In genomic region chr3L:10680728-10681306, dm6 we compare ENCODE assay signal across 1 fruit fly cellular context.
TF ChIP-seq lines count a peak whose summit lies in the region.

No protein-coding gene starts in this region.

TF ChIP-seq in whole organism, embryonic, 481 proteins besides CTCF, POLR2A, EP300 and RAD21 (continued from another document):
- TF ChIP-seq CG12071 (GFP tag; optimal IDR thresholded peaks at IDR 0.05; lab: Kevin White, UChicago) (no peak), Lhr (GFP tag; optimal IDR thresholded peaks at IDR 0.05; lab: Kevin White, UChicago) (no peak), maf-S (GFP tag; optimal IDR thresholded peaks at IDR 0.05; lab: Kevin White, UChicago) (no peak), CG10267 (tag; optimal IDR thresholded peaks at IDR 0.05; lab: Kevin White, UChicago) (no peak), Awh (GFP tag; IDR thresholded peaks at IDR 0.05; lab: Robert Waterston, UW) (no peak), Neu2 (GFP tag; optimal IDR thresholded peaks at IDR 0.05; lab: Kevin White, UChicago; ENCODE audit: borderline replicate concordance) (no peak), Chrac-16 (GFP tag; optimal IDR thresholded peaks at IDR 0.05; lab: Kevin White, UChicago) (no peak), lmd (GFP tag; IDR thresholded peaks at IDR 0.05; lab: Robert Waterston, UW) (no peak), nerfin-1 (tag; optimal IDR thresholded peaks at IDR 0.05; lab: Kevin White, UChicago) (peak; percentile 2), CG10565 (GFP tag; optimal IDR thresholded peaks at IDR 0.05; lab: Kevin White, UChicago) (no peak), NFAT (GFP tag; IDR thresholded peaks at IDR 0.05; lab: Robert Waterston, UW) (no peak), CG10274 (GFP tag; optimal IDR thresholded peaks at IDR 0.05; lab: Kevin White, UChicago) (no peak), CG15514 (GFP tag; optimal IDR thresholded peaks at IDR 0.05; lab: Kevin White, UChicago) (peak; percentile 35), CkIIα-i1 (GFP tag; IDR thresholded peaks at IDR 0.05; lab: Robert Waterston, UW) (no peak), fu2 (GFP tag; optimal IDR thresholded peaks at IDR 0.05; lab: Kevin White, UChicago) (no peak), ewg (GFP tag; optimal IDR thresholded peaks at IDR 0.05; lab: Kevin White, UChicago) (no peak), Usf (GFP tag; optimal IDR thresholded peaks at IDR 0.05; lab: Kevin White, UChicago) (no peak), gce (GFP tag; IDR thresholded peaks at IDR 0.05; lab: Robert Waterston, UW) (no peak), H15 (GFP tag; IDR thresholded peaks at IDR 0.05; lab: Robert Waterston, UW) (no peak), CG4424 (GFP tag; optimal IDR thresholded peaks at IDR 0.05; lab: Kevin White, UChicago) (no peak), CG14014 (GFP tag; IDR thresholded peaks at IDR 0.05; lab: Robert Waterston, UW) (0 out of 2 replicates have a peak, but pooled peaks have one; percentile 10), aop (GFP tag; IDR thresholded peaks at IDR 0.05; lab: Robert Waterston, UW) (no peak), gt (GFP tag; IDR thresholded peaks at IDR 0.05; lab: Robert Waterston, UW) (no peak), Hr39 (optimal IDR thresholded peaks at IDR 0.05; lab: Kevin White, UChicago) (no peak), CG15073 (GFP tag; optimal IDR thresholded peaks at IDR 0.05; lab: Kevin White, UChicago) (no peak), Ravus (GFP tag; IDR thresholded peaks at IDR 0.05; lab: Robert Waterston, UW) (no peak), emc (GFP tag; optimal IDR thresholded peaks at IDR 0.05; lab: Kevin White, UChicago) (no peak), CG14965 (GFP tag; optimal IDR thresholded peaks at IDR 0.05; lab: Kevin White, UChicago; ENCODE audit: borderline replicate concordance) (no peak), CG13123 (GFP tag; optimal IDR thresholded peaks at IDR 0.05; lab: Kevin White, UChicago) (no peak), CG9797 (GFP tag; optimal IDR thresholded peaks at IDR 0.05; lab: Kevin White, UChicago) (no peak), Mes4 (GFP tag; optimal IDR thresholded peaks at IDR 0.05; lab: Kevin White, UChicago) (no peak), CG3281 (GFP tag; optimal IDR thresholded peaks at IDR 0.05; lab: Kevin White, UChicago) (no peak), Dbx (GFP tag; IDR thresholded peaks at IDR 0.05; lab: Robert Waterston, UW) (0 out of 3 replicates have a peak, but pooled peaks have one; percentile 19), CG17912 (GFP tag; optimal IDR thresholded peaks at IDR 0.05; lab: Kevin White, UChicago) (no peak), ab (GFP tag; optimal IDR thresholded peaks at IDR 0.05; lab: Kevin White, UChicago) (no peak), Dip2 (GFP tag; IDR thresholded peaks at IDR 0.05; lab: Robert Waterston, UW) (no peak), zfh2 (GFP tag; optimal IDR thresholded peaks at IDR 0.05; lab: Kevin White, UChicago) (no peak), Pdp1 (GFP tag; optimal IDR thresholded peaks at IDR 0.05; lab: Kevin White, UChicago) (no peak), BtbVII (GFP tag; optimal IDR thresholded peaks at IDR 0.05; lab: Kevin White, UChicago) (no peak), CG10209 (GFP tag; optimal IDR thresholded peaks at IDR 0.05; lab: Kevin White, UChicago) (no peak), pho (GFP tag; optimal IDR thresholded peaks at IDR 0.05; lab: Kevin White, UChicago) (no peak), CG34422 (GFP tag; IDR thresholded peaks at IDR 0.05; lab: Robert Waterston, UW) (no peak), danr (GFP tag; IDR thresholded peaks at IDR 0.05; lab: Robert Waterston, UW) (no peak), CG9817 (tag; optimal IDR thresholded peaks at IDR 0.05; lab: Kevin White, UChicago) (no peak), CG3847 (GFP tag; IDR thresholded peaks at IDR 0.05; lab: Robert Waterston, UW) (0 out of 2 replicates have a peak, but pooled peaks have one; percentile 30), ttk (GFP tag; IDR thresholded peaks at IDR 0.05; lab: Robert Waterston, UW) (peak; percentile 42; the same call in 1 of the 2 replicates), CG15479 (GFP tag; optimal IDR thresholded peaks at IDR 0.05; lab: Kevin White, UChicago) (no peak), kni (GFP tag; optimal IDR thresholded peaks at IDR 0.05; lab: Kevin White, UChicago) (peak; percentile 56), Oaz (GFP tag; IDR thresholded peaks at IDR 0.05; lab: Robert Waterston, UW) (peak; percentile 21; the same call in 1 of the 2 replicates), CG12659 (GFP tag; optimal IDR thresholded peaks at IDR 0.05; lab: Kevin White, UChicago) (no peak), bsh (GFP tag; optimal IDR thresholded peaks at IDR 0.05; lab: Kevin White, UChicago) (no peak), oc (tag; optimal IDR thresholded peaks at IDR 0.05; lab: Kevin White, UChicago) (peak; percentile 19), ATbp (GFP tag; optimal IDR thresholded peaks at IDR 0.05; lab: Kevin White, UChicago) (no peak), Hsf (GFP tag; optimal IDR thresholded peaks at IDR 0.05; lab: Kevin White, UChicago) (no peak), exex (tag; optimal IDR thresholded peaks at IDR 0.05; lab: Kevin White, UChicago) (no peak), sens (GFP tag; lab: Kevin White, UChicago) (peak; percentile 55), YL-1 (GFP tag; optimal IDR thresholded peaks at IDR 0.05; lab: Kevin White, UChicago) (no peak), lab (GFP tag; optimal IDR thresholded peaks at IDR 0.05; lab: Kevin White, UChicago) (peak; percentile 20), bcd (GFP tag; optimal IDR thresholded peaks at IDR 0.05; lab: Kevin White, UChicago) (no peak), Scr (GFP tag; IDR thresholded peaks at IDR 0.05; lab: Robert Waterston, UW; ENCODE audit: partially characterized antibody) (no peak), MESR4 (GFP tag; optimal IDR thresholded peaks at IDR 0.05; lab: Kevin White, UChicago) (no peak), ci (GFP tag; IDR thresholded peaks at IDR 0.05; lab: Robert Waterston, UW) (peak; percentile 49; the same call in 1 of the 3 replicates), dati (GFP tag; IDR thresholded peaks at IDR 0.05; lab: Robert Waterston, UW) (no peak), Drgx (GFP tag; IDR thresholded peaks at IDR 0.05; lab: Robert Waterston, UW) (0 out of 2 replicates have a peak, but pooled peaks have one; percentile 28), dpn (GFP tag; optimal IDR thresholded peaks at IDR 0.05; lab: Kevin White, UChicago) (no peak), mld (GFP tag; IDR thresholded peaks at IDR 0.05; lab: Robert Waterston, UW; ENCODE audit: partially characterized antibody) (no peak), peb (GFP tag; IDR thresholded peaks at IDR 0.05; lab: Robert Waterston, UW) (no peak), CG18619 (GFP tag; optimal IDR thresholded peaks at IDR 0.05; lab: Kevin White, UChicago) (no peak), CG5953 (GFP tag; IDR thresholded peaks at IDR 0.05; lab: Robert Waterston, UW) (no peak), CG1602 (GFP tag; optimal IDR thresholded peaks at IDR 0.05; lab: Kevin White, UChicago) (no peak), rib (GFP tag; IDR thresholded peaks at IDR 0.05; lab: Robert Waterston, UW) (peak; percentile 65; the same call in 1 of the 2 replicates), CG1233 (GFP tag; optimal IDR thresholded peaks at IDR 0.05; lab: Kevin White, UChicago) (no peak), Sry-δ (GFP tag; optimal IDR thresholded peaks at IDR 0.05; lab: Kevin White, UChicago) (no peak), CG32532 (GFP tag; IDR thresholded peaks at IDR 0.05; lab: Robert Waterston, UW) (no peak), slou (GFP tag; optimal IDR thresholded peaks at IDR 0.05; lab: Kevin White, UChicago) (no peak), inv (GFP tag; IDR thresholded peaks at IDR 0.05; lab: Robert Waterston, UW; ENCODE audit: partially characterized antibody) (no peak), crc (GFP tag; optimal IDR thresholded peaks at IDR 0.05; lab: Kevin White, UChicago) (no peak), hkb (optimal IDR thresholded peaks at IDR 0.05; lab: Kevin White, UChicago) (no peak), hkb (GFP tag; IDR thresholded peaks at IDR 0.05; lab: Robert Waterston, UW) (no peak), sc (optimal IDR thresholded peaks at IDR 0.05; lab: Kevin White, UChicago) (no peak), sc (GFP tag; optimal IDR thresholded peaks at IDR 0.05; lab: Kevin White, UChicago) (no peak), tna (GFP tag; IDR thresholded peaks at IDR 0.05; lab: Robert Waterston, UW; ENCODE audit: partially characterized antibody) (peak; percentile 38; the same call in 1 of the 2 replicates), CG13287 (GFP tag; IDR thresholded peaks at IDR 0.05; lab: Robert Waterston, UW; ENCODE audit: partially characterized antibody) (no peak), B-H2 (GFP tag; optimal IDR thresholded peaks at IDR 0.05; lab: Kevin White, UChicago) (no peak), unpg (GFP tag; optimal IDR thresholded peaks at IDR 0.05; lab: Kevin White, UChicago) (no peak), CG11504 (tag; optimal IDR thresholded peaks at IDR 0.05; lab: Kevin White, UChicago) (no peak), dan (GFP tag; IDR thresholded peaks at IDR 0.05; lab: Robert Waterston, UW) (no peak), nom (GFP tag; optimal IDR thresholded peaks at IDR 0.05; lab: Kevin White, UChicago) (peak; percentile 12), onecut (GFP tag; IDR thresholded peaks at IDR 0.05; lab: Robert Waterston, UW) (peak; percentile 15), cad (GFP tag; optimal IDR thresholded peaks at IDR 0.05; lab: Kevin White, UChicago) (no peak), sd (tag; optimal IDR thresholded peaks at IDR 0.05; lab: Kevin White, UChicago) (peak; percentile 29), Dek (tag; optimal IDR thresholded peaks at IDR 0.05; lab: Kevin White, UChicago) (no peak), esg (GFP tag; conservative IDR thresholded peaks at IDR 0.05; lab: Robert Waterston, UW) (no peak), Side (GFP tag; optimal IDR thresholded peaks at IDR 0.05; lab: Kevin White, UChicago) (no peak), Nf-YC (tag; optimal IDR thresholded peaks at IDR 0.05; lab: Kevin White, UChicago) (no peak), Bdp1 (GFP tag; optimal IDR thresholded peaks at IDR 0.05; lab: Kevin White, UChicago) (no peak), CG9437 (GFP tag; optimal IDR thresholded peaks at IDR 0.05; lab: Kevin White, UChicago) (no peak), CG3838 (GFP tag; optimal IDR thresholded peaks at IDR 0.05; lab: Kevin White, UChicago) (no peak), CG3163 (GFP tag; optimal IDR thresholded peaks at IDR 0.05; lab: Kevin White, UChicago) (no peak), Sry-β (GFP tag; optimal IDR thresholded peaks at IDR 0.05; lab: Kevin White, UChicago) (no peak), CG13424 (tag; optimal IDR thresholded peaks at IDR 0.05; lab: Kevin White, UChicago) (no peak), pum (GFP tag; optimal IDR thresholded peaks at IDR 0.05; lab: Kevin White, UChicago) (no peak), grau (tag; optimal IDR thresholded peaks at IDR 0.05; lab: Kevin White, UChicago) (no peak), tio (GFP tag; optimal IDR thresholded peaks at IDR 0.05; lab: Kevin White, UChicago) (no peak), ash1 (GFP tag; optimal IDR thresholded peaks at IDR 0.05; lab: Kevin White, UChicago) (peak; percentile 35), org-1 (GFP tag; optimal IDR thresholded peaks at IDR 0.05; lab: Kevin White, UChicago) (no peak), Six4 (GFP tag; optimal IDR thresholded peaks at IDR 0.05; lab: Kevin White, UChicago) (no peak), Spps (tag; optimal IDR thresholded peaks at IDR 0.05; lab: Kevin White, UChicago) (no peak), CG7556 (GFP tag; optimal IDR thresholded peaks at IDR 0.05; lab: Kevin White, UChicago) (no peak), gfzf (GFP tag; optimal IDR thresholded peaks at IDR 0.05; lab: Kevin White, UChicago) (no peak), pzg (GFP tag; optimal IDR thresholded peaks at IDR 0.05; lab: Kevin White, UChicago) (no peak), Jarid2 (GFP tag; optimal IDR thresholded peaks at IDR 0.05; lab: Kevin White, UChicago) (no peak), CG17385 (GFP tag; optimal IDR thresholded peaks at IDR 0.05; lab: Kevin White, UChicago) (no peak), Gug (GFP tag; IDR thresholded peaks at IDR 0.05; lab: Robert Waterston, UW) (no peak), pros (GFP tag; optimal IDR thresholded peaks at IDR 0.05; lab: Kevin White, UChicago) (peak; percentile 96), slbo (GFP tag; IDR thresholded peaks at IDR 0.05; lab: Robert Waterston, UW) (no peak), CG31224 (GFP tag; IDR thresholded peaks at IDR 0.05; lab: Robert Waterston, UW) (no peak), chinmo (GFP tag; IDR thresholded peaks at IDR 0.05; lab: Robert Waterston, UW; ENCODE audit: partially characterized antibody) (peak; percentile 92), otp (GFP tag; IDR thresholded peaks at IDR 0.05; lab: Robert Waterston, UW) (peak; percentile 51; the same call in 1 of the 3 replicates), Opbp (GFP tag; IDR thresholded peaks at IDR 0.05; lab: Robert Waterston, UW; ENCODE audit: partially characterized antibody) (no peak), CG32767 (GFP tag; IDR thresholded peaks at IDR 0.05; lab: Robert Waterston, UW) (no peak), Myb (GFP tag; optimal IDR thresholded peaks at IDR 0.05; lab: Kevin White, UChicago) (no peak), scrt (GFP tag; optimal IDR thresholded peaks at IDR 0.05; lab: Kevin White, UChicago) (no peak), cwo (GFP tag; optimal IDR thresholded peaks at IDR 0.05; lab: Kevin White, UChicago) (no peak), nerfin-2 (GFP tag; IDR thresholded peaks at IDR 0.05; lab: Robert Waterston, UW; ENCODE audit: partially characterized antibody) (no peak), MBD-R2 (GFP tag; IDR thresholded peaks at IDR 0.05; lab: Robert Waterston, UW) (peak; percentile 18; the same call in 1 of the 2 replicates), CG17802 (tag; optimal IDR thresholded peaks at IDR 0.05; lab: Kevin White, UChicago) (no peak), trem (tag; optimal IDR thresholded peaks at IDR 0.05; lab: Kevin White, UChicago) (no peak), CG1603 (tag; optimal IDR thresholded peaks at IDR 0.05; lab: Kevin White, UChicago) (no peak), zf30C (GFP tag; optimal IDR thresholded peaks at IDR 0.05; lab: Kevin White, UChicago) (no peak), pfk (GFP tag; optimal IDR thresholded peaks at IDR 0.05; lab: Kevin White, UChicago) (no peak), CG6689 (GFP tag; IDR thresholded peaks at IDR 0.05; lab: Robert Waterston, UW) (peak; percentile 44; the same call in 1 of the 2 replicates), CG1832 (GFP tag; optimal IDR thresholded peaks at IDR 0.05; lab: Kevin White, UChicago) (peak; percentile 12), Camta (GFP tag; optimal IDR thresholded peaks at IDR 0.05; lab: Kevin White, UChicago) (no peak), ac (GFP tag; optimal IDR thresholded peaks at IDR 0.05; lab: Kevin White, UChicago) (no peak), chn (GFP tag; optimal IDR thresholded peaks at IDR 0.05; lab: Kevin White, UChicago) (no peak)
